Fruit fly (Drosophila melanogaster) whole organism, embryonic: ENCODE data around the gene CG15461.

Experiments
- Adf1 ChIP-seq: fragments of 200-800 bp; sonication (Bioruptor generic); IDR thresholded peaks from 2 replicates; pipeline ENCODE4 v1.3.6; 2022; ENCODE audit warnings: missing biosample characterization, missing genetic modification characterization
- CG1024 ChIP-seq: fragments of 200-800 bp; sonication (Bioruptor generic); IDR thresholded peaks from 2 replicates; pipeline ENCODE4 v1.3.6; 2022; ENCODE audit warnings: missing biosample characterization, missing genetic modification characterization
- CG10366 ChIP-seq: fragments of 200-800 bp; sonication (Bioruptor generic); IDR thresholded peaks from 2 replicates; pipeline ENCODE4 v1.3.6; 2022; ENCODE audit warnings: missing biosample characterization, missing genetic modification characterization
- CG10462 ChIP-seq: fragments of 200-800 bp; sonication (Bioruptor generic); optimal IDR thresholded peaks from 2 replicates; lab custom pipeline; 2016; ENCODE audit warnings: missing biosample characterization, missing genetic modification characterization
- CG10543 ChIP-seq: fragments of 200-800 bp; sonication (Bioruptor generic); optimal IDR thresholded peaks from 3 replicates; lab custom pipeline; 2017; ENCODE audit warnings: missing biosample characterization, mild to moderate bottlenecking, missing genetic modification characterization, moderate library complexity
- CG10654 ChIP-seq: fragments of 200-800 bp; sonication (Bioruptor generic); optimal IDR thresholded peaks from 2 replicates; lab custom pipeline; 2016; ENCODE audit warnings: missing biosample characterization, missing genetic modification characterization
- CG12299 ChIP-seq: fragments of 200-800 bp; sonication (Bioruptor generic); optimal IDR thresholded peaks from 2 replicates; lab custom pipeline; 2018; ENCODE audit warnings: missing biosample characterization, mild to moderate bottlenecking, missing genetic modification characterization
- CG13296 ChIP-seq: fragments of 200-800 bp; sonication (Bioruptor generic); optimal IDR thresholded peaks from 3 replicates; lab custom pipeline; 2018; ENCODE audit warnings: missing biosample characterization, mild to moderate bottlenecking, missing genetic modification characterization
- CG1603 ChIP-seq: fragments of 200-800 bp; sonication (Bioruptor generic); optimal IDR thresholded peaks from 2 replicates; lab custom pipeline; 2019; ENCODE audit warnings: missing biosample characterization, mild to moderate bottlenecking, missing genetic modification characterization, moderate library complexity
- CG17328 ChIP-seq: fragments of 200-800 bp; sonication (Bioruptor generic); IDR thresholded peaks from 2 replicates; pipeline ENCODE4 v1.3.6; 2022; ENCODE audit warnings: missing biosample characterization, missing genetic modification characterization
- CG18764 ChIP-seq: fragments of 200-800 bp; sonication (Bioruptor generic); optimal IDR thresholded peaks from 3 replicates; lab custom pipeline; 2016; ENCODE audit warnings: missing biosample characterization, missing genetic modification characterization
- CG34376 ChIP-seq: fragments of 200-800 bp; sonication (Bioruptor generic); optimal IDR thresholded peaks from 2 replicates; lab custom pipeline; 2018; ENCODE audit warnings: missing biosample characterization, mild to moderate bottlenecking, missing genetic modification characterization
- CG3847 ChIP-seq: fragments of 200-800 bp; sonication (Bioruptor generic); IDR thresholded peaks from 2 replicates; pipeline ENCODE4 v1.3.6; 2022; ENCODE audit warnings: missing biosample characterization, missing genetic modification characterization
- CG4707 ChIP-seq: fragments of 200-800 bp; sonication (Bioruptor generic); optimal IDR thresholded peaks from 2 replicates; lab custom pipeline; 2018; ENCODE audit warnings: missing biosample characterization, mild to moderate bottlenecking, missing genetic modification characterization, moderate library complexity
- CG6175 ChIP-seq: fragments of 200-800 bp; sonication (Bioruptor generic); IDR thresholded peaks from 3 replicates; pipeline ENCODE4 v1.3.6; 2022; ENCODE audit warnings: missing biosample characterization, missing genetic modification characterization
- CG6765 ChIP-seq: fragments of 200-800 bp; sonication (Bioruptor generic); optimal IDR thresholded peaks from 3 replicates; lab custom pipeline; 2017; ENCODE audit warnings: missing biosample characterization, mild to moderate bottlenecking, missing genetic modification characterization
- CG6813 ChIP-seq: fragments of 200-800 bp; sonication (Bioruptor generic); optimal IDR thresholded peaks from 2 replicates; lab custom pipeline; 2017; ENCODE audit warnings: missing biosample characterization, missing genetic modification characterization, mild to moderate bottlenecking, moderate library complexity, missing genetic modification reagents
- CG8290 ChIP-seq, 3 experiments: fragments of 200-800 bp; sonication (Bioruptor generic); optimal IDR thresholded peaks; 2 replicates each; lab custom pipeline; 2016 to 2019; ENCODE audit warnings: missing biosample characterization in 3 of 3, missing genetic modification characterization in 3 of 3, mild to moderate bottlenecking in 2 of 3, moderate library complexity in 1 of 3
- CG8478 ChIP-seq: fragments of >200 bp; optimal IDR thresholded peaks from 2 replicates; lab custom pipeline; 2018
- CG8924 ChIP-seq: fragments of 200-800 bp; optimal IDR thresholded peaks from 3 replicates; lab custom pipeline; 2019; ENCODE audit warnings: missing biosample characterization, mild to moderate bottlenecking, missing genetic modification characterization, moderate library complexity
- E2f1 ChIP-seq: fragments of 200-800 bp; sonication (Bioruptor generic); IDR thresholded peaks from 2 replicates; pipeline ENCODE4 v1.3.6; 2022; ENCODE audit warnings: missing biosample characterization, missing genetic modification characterization
- Elba2 ChIP-seq: fragments of 200-800 bp; sonication (Bioruptor generic); optimal IDR thresholded peaks from 3 replicates; lab custom pipeline; 2016; ENCODE audit warnings: missing biosample characterization, missing genetic modification characterization
- Fer1 ChIP-seq: fragments of 200-800 bp; sonication (Bioruptor generic); optimal IDR thresholded peaks from 2 replicates; lab custom pipeline; 2017; ENCODE audit warnings: missing biosample characterization, mild to moderate bottlenecking, missing genetic modification characterization
- HLH4C ChIP-seq: fragments of 200-800 bp; sonication (Bioruptor generic); IDR thresholded peaks from 3 replicates; pipeline ENCODE4 v1.3.6; 2022; ENCODE audit warnings: missing biosample characterization, missing genetic modification characterization; ENCODE audit not compliant: partially characterized antibody
- HLH54F ChIP-seq: fragments of 200-800 bp; sonication (Bioruptor generic); optimal IDR thresholded peaks from 3 replicates; lab custom pipeline; 2016; ENCODE audit warnings: missing biosample characterization, missing genetic modification characterization
- Hr39 ChIP-seq: fragments of >200 bp; optimal IDR thresholded peaks from 2 replicates; lab custom pipeline; 2017
- MESR4 ChIP-seq: fragments of 200-800 bp; sonication (Bioruptor generic); optimal IDR thresholded peaks from 2 replicates; lab custom pipeline; 2018; ENCODE audit warnings: missing biosample characterization, mild to moderate bottlenecking, missing genetic modification characterization, moderate library complexity
- Med ChIP-seq: fragments of 200-800 bp; sonication (Bioruptor generic); peaks from one replicate; lab custom pipeline; 2016; ENCODE audit warnings: missing biosample characterization, missing genetic modification characterization, mild to moderate bottlenecking, inconsistent platforms, moderate library complexity
- Nf-YA ChIP-seq: fragments of 200-800 bp; sonication (Bioruptor generic); IDR thresholded peaks from 2 replicates; pipeline ENCODE4 v1.3.6; 2022; ENCODE audit warnings: missing biosample characterization, missing genetic modification characterization
- Scr ChIP-seq: fragments of 200-800 bp; sonication (Bioruptor generic); IDR thresholded peaks from 2 replicates; pipeline ENCODE4 v1.3.6; 2022; ENCODE audit warnings: missing biosample characterization, missing genetic modification characterization; ENCODE audit not compliant: partially characterized antibody
- Xbp1 ChIP-seq: fragments of 200-800 bp; sonication (Bioruptor generic); optimal IDR thresholded peaks from 3 replicates; lab custom pipeline; 2016; ENCODE audit warnings: missing biosample characterization, mild to moderate bottlenecking, missing genetic modification characterization
- bigmax ChIP-seq: fragments of 200-800 bp; sonication (Bioruptor generic); optimal IDR thresholded peaks from 2 replicates; lab custom pipeline; 2018; ENCODE audit warnings: missing biosample characterization, mild to moderate bottlenecking, missing genetic modification characterization
- br ChIP-seq: fragments of >200 bp; optimal IDR thresholded peaks from 2 replicates; lab custom pipeline; 2017
- cato ChIP-seq: fragments of 200-800 bp; sonication (Bioruptor generic); optimal IDR thresholded peaks from 2 replicates; lab custom pipeline; 2016; ENCODE audit warnings: missing biosample characterization, missing genetic modification characterization, borderline replicate concordance
- dpn ChIP-seq, 2 experiments: fragments of 200-800 bp; sonication (Bioruptor generic); optimal IDR thresholded peaks; 3 replicates each; lab custom pipeline; 2016; ENCODE audit warnings: missing biosample characterization in 2 of 2, missing genetic modification characterization in 2 of 2
- eve ChIP-seq, 2 experiments: fragments of >200 bp; optimal IDR thresholded peaks; 2 replicates each; lab custom pipeline; 2017; ENCODE audit warnings: missing biosample characterization in 2 of 2, missing genetic modification characterization in 2 of 2
- fd96Cb ChIP-seq: fragments of 200-800 bp; sonication (Bioruptor generic); optimal IDR thresholded peaks from 2 replicates; lab custom pipeline; 2018; ENCODE audit warnings: missing biosample characterization, mild to moderate bottlenecking, missing genetic modification characterization, moderate library complexity
- gcm ChIP-seq: fragments of 200-800 bp; sonication (Bioruptor generic); optimal IDR thresholded peaks from 2 replicates; lab custom pipeline; 2019; ENCODE audit warnings: missing biosample characterization, mild to moderate bottlenecking, missing genetic modification characterization, moderate library complexity
- gt ChIP-seq: fragments of 200-800 bp; sonication (Bioruptor generic); IDR thresholded peaks from 2 replicates; pipeline ENCODE4 v1.3.6; 2022; ENCODE audit warnings: missing biosample characterization, missing genetic modification characterization
- h ChIP-seq: fragments of >200 bp; optimal IDR thresholded peaks from 2 replicates; lab custom pipeline; 2017
- klu ChIP-seq: fragments of 200-800 bp; sonication (Bioruptor generic); IDR thresholded peaks from 2 replicates; pipeline ENCODE4 v1.3.6; 2022; ENCODE audit warnings: missing biosample characterization, missing genetic modification characterization
- lilli ChIP-seq: fragments of 200-800 bp; sonication (Bioruptor generic); optimal IDR thresholded peaks from 3 replicates; lab custom pipeline; 2016; ENCODE audit warnings: missing biosample characterization, missing genetic modification characterization
- nau ChIP-seq: fragments of 200-800 bp; sonication (Bioruptor generic); optimal IDR thresholded peaks from 3 replicates; lab custom pipeline; 2017; ENCODE audit warnings: missing biosample characterization, mild to moderate bottlenecking, missing genetic modification characterization, missing genetic modification reagents
- nerfin-1 ChIP-seq: fragments of 200-800 bp; sonication (Bioruptor generic); optimal IDR thresholded peaks from 3 replicates; lab custom pipeline; 2019; ENCODE audit warnings: missing biosample characterization, mild to moderate bottlenecking, missing genetic modification characterization, moderate library complexity
- oc ChIP-seq: fragments of 200-800 bp; sonication (Bioruptor generic); optimal IDR thresholded peaks from 2 replicates; lab custom pipeline; 2018; ENCODE audit warnings: missing biosample characterization, mild to moderate bottlenecking, missing genetic modification characterization, moderate library complexity
- onecut ChIP-seq: fragments of 200-800 bp; sonication (Bioruptor generic); IDR thresholded peaks from 2 replicates; pipeline ENCODE4 v1.3.6; 2022; ENCODE audit warnings: missing biosample characterization, missing genetic modification characterization
- pfk ChIP-seq: fragments of 200-800 bp; sonication (Bioruptor generic); optimal IDR thresholded peaks from 2 replicates; lab custom pipeline; 2018; ENCODE audit warnings: missing biosample characterization, mild to moderate bottlenecking, missing genetic modification characterization, moderate library complexity
- row ChIP-seq: fragments of 200-800 bp; sonication (Bioruptor generic); IDR thresholded peaks from 3 replicates; pipeline ENCODE4 v1.3.6; 2022; ENCODE audit warnings: missing biosample characterization, missing genetic modification characterization
- seq ChIP-seq: fragments of 200-800 bp; sonication (Bioruptor generic); IDR thresholded peaks from 2 replicates; pipeline ENCODE4 v1.3.6; 2022; ENCODE audit warnings: missing biosample characterization, missing genetic modification characterization
- tll ChIP-seq, 2 experiments: fragments of 200-800 bp in 1 of 2; fragments of >200 bp in 1 of 2; sonication (Bioruptor generic) in 1 of 2; optimal IDR thresholded peaks; 2 replicates each; lab custom pipeline; 2017 to 2019; ENCODE audit warnings: missing biosample characterization in 2 of 2, missing genetic modification characterization in 2 of 2, mild to moderate bottlenecking in 1 of 2, moderate library complexity in 1 of 2
- unpg ChIP-seq: fragments of 200-800 bp; sonication (Bioruptor generic); optimal IDR thresholded peaks from 3 replicates; lab custom pipeline; 2018; ENCODE audit warnings: missing biosample characterization, mild to moderate bottlenecking, missing genetic modification characterization, moderate library complexity

Gene CG15461

DNA sequence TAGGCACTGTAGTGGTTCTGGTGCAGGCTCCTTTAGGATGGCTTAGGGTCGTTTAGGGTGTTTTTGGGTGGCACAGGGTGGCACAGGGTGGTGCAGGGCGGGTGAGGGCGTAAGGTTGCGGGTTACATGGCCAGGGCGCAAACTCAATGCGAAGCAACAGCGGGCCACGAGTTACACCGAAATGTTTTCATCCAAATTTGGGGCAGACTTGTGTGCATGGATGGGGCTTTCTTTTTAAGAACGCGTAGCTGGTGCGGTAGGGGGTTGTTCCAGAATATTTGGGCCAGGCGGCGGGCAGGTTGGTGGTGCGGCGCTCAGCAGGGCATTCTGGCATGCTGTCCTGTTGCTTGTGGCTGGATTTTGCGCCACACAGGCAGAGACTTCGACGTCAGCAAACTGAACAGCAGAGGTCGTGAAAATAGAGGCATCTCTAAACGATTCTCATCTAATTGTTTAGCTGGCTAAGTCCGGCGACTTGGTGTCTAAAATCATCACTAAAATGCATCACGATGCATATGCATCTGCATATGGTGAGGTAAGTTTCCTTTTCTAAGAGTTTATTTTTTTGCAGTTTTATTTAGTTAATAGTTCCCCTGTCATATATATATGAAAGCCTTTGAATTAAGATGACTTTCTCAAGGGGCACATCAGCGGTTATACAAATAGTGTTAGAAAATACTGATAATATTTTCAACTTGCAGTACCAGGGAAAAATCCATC is 38.0 kb upstream of the CG15461 start (continued):
- TF ChIP-seq gcm (GFP tag; lab: Kevin White, UChicago): no peak
- TF ChIP-seq Adf1: peak; percentile 16; the same call in 1 of the 2 replicates
- TF ChIP-seq CG4707: no peak
- TF ChIP-seq Fer1 (GFP tag; lab: Kevin White, UChicago): no peak
- no peak for TF ChIP-seq Nf-YA
- TF ChIP-seq fd96Cb (tag; lab: Kevin White, UChicago): no peak
- TF ChIP-seq CG3847 (GFP tag; lab: Robert Waterston, UW): no peak
- no peak for TF ChIP-seq HLH54F (GFP tag; lab: Kevin White, UChicago)
- TF ChIP-seq CG17328 (GFP tag; lab: Robert Waterston, UW): no peak
- no peak for TF ChIP-seq CG18764 (GFP tag; lab: Kevin White, UChicago)
- peak; percentile 26; the same call in 2 of the 3 replicates for TF ChIP-seq row
- TF ChIP-seq Hr39 (lab: Kevin White, UChicago): no peak
- peak; percentile 34 for TF ChIP-seq Med (GFP tag; lab: Kevin White, UChicago)
- no peak for TF ChIP-seq pfk (GFP tag; lab: Kevin White, UChicago)
- TF ChIP-seq CG6765: no peak
- TF ChIP-seq oc: no peak
- no peak for TF ChIP-seq klu (GFP tag; lab: Robert Waterston, UW)
- TF ChIP-seq cato (GFP tag; lab: Kevin White, UChicago): no peak
- no peak for TF ChIP-seq h (lab: Kevin White, UChicago)
- TF ChIP-seq nau (GFP tag; lab: Kevin White, UChicago): no peak
- no peak for TF ChIP-seq CG6175
- no peak for TF ChIP-seq MESR4 (GFP tag; lab: Kevin White, UChicago)
- peak; percentile 2 for TF ChIP-seq CG13296 (GFP tag; lab: Kevin White, UChicago)
- TF ChIP-seq HLH4C: no peak
- no peak for TF ChIP-seq dpn (GFP tag; optimal IDR thresholded peaks at IDR 0.05; lab: Kevin White, UChicago)
- TF ChIP-seq onecut (GFP tag; lab: Robert Waterston, UW): no peak
- TF ChIP-seq Elba2: no peak
- TF ChIP-seq Scr (GFP tag; lab: Robert Waterston, UW): no peak
- no peak for TF ChIP-seq br (lab: Kevin White, UChicago)
- TF ChIP-seq Xbp1 (GFP tag; lab: Kevin White, UChicago): no peak
- no peak for TF ChIP-seq tll (GFP tag; optimal IDR thresholded peaks at IDR 0.05; lab: Kevin White, UChicago)
- TF ChIP-seq CG1024 (GFP tag; lab: Robert Waterston, UW): no peak
- TF ChIP-seq CG8924: no peak
- no peak for TF ChIP-seq CG8290 (GFP tag; optimal IDR thresholded peaks at IDR 0.05; lab: Kevin White, UChicago)
- TF ChIP-seq CG8290 (tag; optimal IDR thresholded peaks at IDR 0.05; lab: Kevin White, UChicago): no peak
- TF ChIP-seq CG10654 (GFP tag; lab: Kevin White, UChicago): no peak
- no peak for TF ChIP-seq CG8478 (lab: Kevin White, UChicago)
- no peak for TF ChIP-seq CG1603
- TF ChIP-seq CG6813 (GFP tag; lab: Kevin White, UChicago): no peak
- TF ChIP-seq CG34376: no peak
- no peak for TF ChIP-seq unpg (GFP tag; lab: Kevin White, UChicago)
- TF ChIP-seq lilli (GFP tag; lab: Kevin White, UChicago): peak; percentile 16
- TF ChIP-seq nerfin-1 (tag; lab: Kevin White, UChicago): no peak
- no peak for TF ChIP-seq seq
- TF ChIP-seq gt (GFP tag; lab: Robert Waterston, UW): no peak
- TF ChIP-seq CG10366 (GFP tag; lab: Robert Waterston, UW): no peak
- no peak for TF ChIP-seq bigmax
- TF ChIP-seq CG12299 (tag; lab: Kevin White, UChicago): no peak
- no peak for TF ChIP-seq E2f1 (GFP tag; lab: Robert Waterston, UW)
- peak; percentile 8 for TF ChIP-seq CG10543 (GFP tag; lab: Kevin White, UChicago)
- no peak for TF ChIP-seq eve (GFP tag; optimal IDR thresholded peaks at IDR 0.05; lab: Kevin White, UChicago)
- TF ChIP-seq CG10462 (GFP tag; lab: Kevin White, UChicago): no peak
